Worm (Caenorhabditis elegans) whole organism, L4 larva: ENCODE results near the gene wrt-5.

ENCODE experiments used
- Y5F2A.4 ChIP-seq: fragments of 200-800 bp; sonication (Bioruptor generic); optimal IDR thresholded peaks from 2 replicates; lab custom pipeline; 2018; ENCODE audit warnings: mild to moderate bottlenecking, missing genetic modification characterization, missing compliant biosample characterization
- ZK546.5 ChIP-seq, 2 experiments: sonication (generic microtip); optimal IDR thresholded peaks; 2 replicates each; lab custom pipeline; 2017; ENCODE audit warnings: missing biosample characterization in 2 of 2, missing genetic modification characterization in 2 of 2
- ceh-28 ChIP-seq: fragments of 150-350 bp; optimal IDR thresholded peaks from 2 replicates; lab custom pipeline; 2014; ENCODE audit warnings: missing biosample characterization, missing genetic modification reagents, missing genetic modification characterization
- ceh-62 ChIP-seq: sonication (generic microtip); optimal IDR thresholded peaks from 2 replicates; lab custom pipeline; 2017; ENCODE audit warnings: missing biosample characterization, missing genetic modification characterization
- ceh-82 ChIP-seq: sonication (generic microtip); optimal IDR thresholded peaks from 2 replicates; lab custom pipeline; 2017; ENCODE audit warnings: missing biosample characterization, missing genetic modification characterization
- daf-19 ChIP-seq: fragments of 200-800 bp; sonication (Bioruptor generic); conservative IDR thresholded peaks from 2 replicates; pipeline ENCODE4 v1.3.6; 2022; ENCODE audit warnings: missing genetic modification characterization, missing compliant biosample characterization
- daf-8 ChIP-seq: fragments of 200-800 bp; sonication (Bioruptor generic); IDR thresholded peaks from 2 replicates; pipeline ENCODE4 v1.3.6; 2022; ENCODE audit warnings: missing genetic modification characterization, missing compliant biosample characterization
- dpl-1 ChIP-seq: fragments of 150-350 bp; optimal IDR thresholded peaks from 2 replicates; lab custom pipeline; 2014; ENCODE audit warnings: missing biosample characterization, missing genetic modification reagents, missing genetic modification characterization
- egl-27 ChIP-seq: sonication (generic microtip); optimal IDR thresholded peaks from 3 replicates; lab custom pipeline; 2017; ENCODE audit warnings: missing biosample characterization, missing genetic modification reagents, missing genetic modification characterization
- fos-1 ChIP-seq: fragments of 150-350 bp; optimal IDR thresholded peaks from 2 replicates; lab custom pipeline; 2014; ENCODE audit warnings: missing biosample characterization, missing genetic modification characterization
- nhr-28 ChIP-seq: fragments of 150-350 bp; optimal IDR thresholded peaks from 2 replicates; lab custom pipeline; 2014; ENCODE audit warnings: missing biosample characterization, missing genetic modification characterization
- nhr-6 ChIP-seq: fragments of 150-350 bp; optimal IDR thresholded peaks from 2 replicates; lab custom pipeline; 2014; ENCODE audit warnings: missing biosample characterization, missing genetic modification characterization
- unc-39 ChIP-seq: sonication (generic microtip); optimal IDR thresholded peaks from 2 replicates; lab custom pipeline; 2017; ENCODE audit warnings: missing biosample characterization, missing genetic modification characterization

- TF ChIP-seq ceh-82: no peak
- TF ChIP-seq Y5F2A.4: no peak
- TF ChIP-seq unc-39: no peak
- TF ChIP-seq nhr-28: peak; percentile 56
- TF ChIP-seq dpl-1: peak; percentile 52
- TF ChIP-seq daf-19 (GFP tag; lab: Robert Waterston, UW): no peak
- no peak for TF ChIP-seq daf-8 (GFP tag; lab: Robert Waterston, UW)
- no peak for TF ChIP-seq ceh-62
- peak; percentile 18 for TF ChIP-seq nhr-6 (tag; lab: Kevin White, UChicago)
- no peak for TF ChIP-seq ZK546.5 (tag; optimal IDR thresholded peaks at IDR 0.05; lab: Kevin White, UChicago)
- TF ChIP-seq egl-27 (tag; lab: Kevin White, UChicago): no peak
- no peak for TF ChIP-seq fos-1
- peak; percentile 62 for TF ChIP-seq ceh-28 (tag; lab: Kevin White, UChicago)
Observed at ce11 chrIV:4093087-4093486, 41.6 kb upstream of the wrt-5 start.
